Worm (Caenorhabditis elegans) whole organism, L4 larva: ENCODE results near the gene lido-1.

Experiments
- F26F4.8 ChIP-seq: fragments of 200-800 bp; sonication (Bioruptor generic); conservative IDR thresholded peaks from 2 replicates; pipeline ENCODE4 v1.3.6; 2022; ENCODE audit warnings: missing genetic modification characterization, missing compliant biosample characterization
- F37D6.2 ChIP-seq: sonication (generic microtip); optimal IDR thresholded peaks from 2 replicates; lab custom pipeline; 2016; ENCODE audit warnings: mild to moderate bottlenecking, missing genetic modification characterization, missing compliant biosample characterization
- F44E2.7 ChIP-seq: fragments of 200-800 bp; sonication (Bioruptor generic); IDR thresholded peaks from 2 replicates; pipeline ENCODE4 v2.1.2; 2022; ENCODE audit warnings: missing genetic modification characterization, missing compliant biosample characterization
- R02D3.7 ChIP-seq: fragments of 150-350 bp; sonication (generic microtip); optimal IDR thresholded peaks from 3 replicates; lab custom pipeline; 2014; ENCODE audit warnings: missing biosample characterization, missing genetic modification characterization
- T20F7.1 ChIP-seq: fragments of 200-800 bp; sonication (Bioruptor generic); optimal IDR thresholded peaks from 2 replicates; lab custom pipeline; 2018; ENCODE audit warnings: mild to moderate bottlenecking, missing genetic modification characterization, missing compliant biosample characterization
- T26A8.4 ChIP-seq: fragments of 200-800 bp; sonication (Bioruptor generic); IDR thresholded peaks from 2 replicates; pipeline ENCODE4 v1.3.6; 2022; ENCODE audit warnings: missing genetic modification characterization, missing compliant biosample characterization
- aha-1 ChIP-seq: fragments of 150-350 bp; peaks from one replicate; lab custom pipeline; 2014; ENCODE audit warnings: missing biosample characterization, missing genetic modification characterization
- attf-4 ChIP-seq: sonication (generic microtip); optimal IDR thresholded peaks from 3 replicates; lab custom pipeline; 2017; ENCODE audit warnings: missing biosample characterization, missing genetic modification characterization
- ceh-28 ChIP-seq: fragments of 150-350 bp; optimal IDR thresholded peaks from 2 replicates; lab custom pipeline; 2014; ENCODE audit warnings: missing biosample characterization, missing genetic modification reagents, missing genetic modification characterization
- ceh-44 ChIP-seq: fragments of 200-800 bp; sonication (Bioruptor generic); IDR thresholded peaks from 2 replicates; pipeline ENCODE4 v1.3.6; 2022; ENCODE audit warnings: missing genetic modification reagents, missing genetic modification characterization, missing compliant biosample characterization
- daf-16 ChIP-seq, 3 experiments: sonication (generic microtip); optimal IDR thresholded peaks; 2 replicates each; lab custom pipeline; 2016 to 2017; ENCODE audit warnings: missing genetic modification characterization in 3 of 3, missing genetic modification reagents in 3 of 3, mild to moderate bottlenecking in 2 of 3, missing compliant biosample characterization in 2 of 3, missing biosample characterization in 1 of 3, moderate library complexity in 1 of 3
- daf-8 ChIP-seq: fragments of 200-800 bp; sonication (Bioruptor generic); IDR thresholded peaks from 2 replicates; pipeline ENCODE4 v1.3.6; 2022; ENCODE audit warnings: missing genetic modification characterization, missing compliant biosample characterization
- dmd-6 ChIP-seq: fragments of 200-800 bp; sonication (Bioruptor generic); IDR thresholded peaks from 2 replicates; pipeline ENCODE4 v1.3.6; 2022; ENCODE audit warnings: missing genetic modification reagents, missing genetic modification characterization, missing compliant biosample characterization
- dpl-1 ChIP-seq: fragments of 150-350 bp; optimal IDR thresholded peaks from 2 replicates; lab custom pipeline; 2014; ENCODE audit warnings: missing biosample characterization, missing genetic modification reagents, missing genetic modification characterization
- duxl-1 ChIP-seq: sonication (generic microtip); optimal IDR thresholded peaks from 2 replicates; lab custom pipeline; 2016; ENCODE audit warnings: mild to moderate bottlenecking, missing genetic modification characterization, moderate library complexity, missing compliant biosample characterization; ENCODE audit not compliant: poor library complexity
- dve-1 ChIP-seq: sonication (generic microtip); optimal IDR thresholded peaks from 2 replicates; lab custom pipeline; 2017; ENCODE audit warnings: antibody characterized with exemption, mild to moderate bottlenecking, missing genetic modification characterization, missing compliant biosample characterization; ENCODE audit not compliant: insufficient read depth
- egl-43 ChIP-seq: fragments of 200-800 bp; sonication (Bioruptor generic); IDR thresholded peaks from 2 replicates; pipeline ENCODE4 v1.3.6; 2022; ENCODE audit warnings: missing genetic modification reagents, missing genetic modification characterization, missing compliant biosample characterization
- hlh-11 ChIP-seq: fragments of 200-800 bp; sonication (Bioruptor generic); optimal IDR thresholded peaks from 2 replicates; lab custom pipeline; 2018; ENCODE audit warnings: mild to moderate bottlenecking, missing genetic modification characterization, missing compliant biosample characterization
- hlh-30 ChIP-seq: sonication (generic microtip); optimal IDR thresholded peaks from 2 replicates; lab custom pipeline; 2017; ENCODE audit warnings: antibody characterized with exemption, mild to moderate bottlenecking, missing genetic modification characterization, missing compliant biosample characterization; ENCODE audit not compliant: insufficient read depth
- hmg-1.1 ChIP-seq: fragments of 200-800 bp; sonication (Bioruptor generic); IDR thresholded peaks from 2 replicates; pipeline ENCODE4 v1.3.6; 2022; ENCODE audit warnings: missing genetic modification reagents, missing genetic modification characterization, missing compliant biosample characterization
- lin-1 ChIP-seq: fragments of 200-800 bp; sonication (Bioruptor generic); IDR thresholded peaks from 2 replicates; pipeline ENCODE4 v1.3.6; 2022; ENCODE audit warnings: missing genetic modification reagents, missing genetic modification characterization, missing compliant biosample characterization
- lin-15B ChIP-seq: fragments of 150-350 bp; sonication (generic microtip); optimal IDR thresholded peaks from 3 replicates; lab custom pipeline; 2014; ENCODE audit warnings: missing biosample characterization, missing genetic modification characterization
- lsy-2 ChIP-seq, 2 experiments: fragments of 150-350 bp in 1 of 2; sonication (generic microtip) in 1 of 2; optimal IDR thresholded peaks; 2 replicates each; lab custom pipeline; 2014 to 2017; ENCODE audit warnings: missing biosample characterization in 2 of 2, missing genetic modification characterization in 2 of 2
- madf-9 ChIP-seq: fragments of 200-800 bp; sonication (Bioruptor generic); conservative IDR thresholded peaks from 2 replicates; pipeline ENCODE4 v1.3.6; 2022; ENCODE audit warnings: missing genetic modification reagents, missing genetic modification characterization, missing compliant biosample characterization
- mdt-29 ChIP-seq: fragments of 200-800 bp; sonication (Bioruptor generic); IDR thresholded peaks from 2 replicates; pipeline ENCODE4 v1.3.6; 2022; ENCODE audit warnings: missing genetic modification reagents, missing genetic modification characterization, missing compliant biosample characterization
- mep-1 ChIP-seq: fragments of 150-350 bp; sonication (generic microtip); optimal IDR thresholded peaks from 3 replicates; lab custom pipeline; 2014; ENCODE audit warnings: missing biosample characterization, missing genetic modification characterization
- mxl-2 ChIP-seq: fragments of 200-800 bp; sonication (Bioruptor generic); conservative IDR thresholded peaks from 2 replicates; pipeline ENCODE4 v1.3.6; 2022; ENCODE audit warnings: missing genetic modification reagents, missing genetic modification characterization, missing compliant biosample characterization
- nhr-102 ChIP-seq: sonication (generic microtip); optimal IDR thresholded peaks from 2 replicates; lab custom pipeline; 2016; ENCODE audit warnings: mild to moderate bottlenecking, missing genetic modification characterization, moderate library complexity, missing compliant biosample characterization
- nhr-28 ChIP-seq: fragments of 150-350 bp; optimal IDR thresholded peaks from 2 replicates; lab custom pipeline; 2014; ENCODE audit warnings: missing biosample characterization, missing genetic modification characterization
- nhr-77 ChIP-seq: fragments of 150-350 bp; optimal IDR thresholded peaks from 2 replicates; lab custom pipeline; 2014; ENCODE audit warnings: missing biosample characterization, missing genetic modification characterization
- php-3 ChIP-seq: fragments of 200-800 bp; sonication (Bioruptor generic); IDR thresholded peaks from 2 replicates; pipeline ENCODE4 v1.3.6; 2022; ENCODE audit warnings: missing genetic modification reagents, missing genetic modification characterization, missing compliant biosample characterization
- pqm-1 ChIP-seq: sonication (generic microtip); optimal IDR thresholded peaks from 2 replicates; lab custom pipeline; 2017; ENCODE audit warnings: missing biosample characterization, missing genetic modification characterization
- sdz-12 ChIP-seq: fragments of 200-800 bp; sonication (Bioruptor generic); optimal IDR thresholded peaks from 2 replicates; lab custom pipeline; 2018; ENCODE audit warnings: mild to moderate bottlenecking, missing genetic modification characterization, missing compliant biosample characterization
- skn-1 ChIP-seq: fragments of 150-350 bp; optimal IDR thresholded peaks from 2 replicates; lab custom pipeline; 2014; ENCODE audit warnings: missing biosample characterization, missing genetic modification characterization
- snpc-1.2 ChIP-seq: fragments of 200-800 bp; sonication (Bioruptor generic); IDR thresholded peaks from 2 replicates; pipeline ENCODE4 v1.3.6; 2022; ENCODE audit warnings: missing genetic modification reagents, missing genetic modification characterization, missing compliant biosample characterization
- spr-1 ChIP-seq: sonication (generic microtip); optimal IDR thresholded peaks from 2 replicates; lab custom pipeline; 2016; ENCODE audit warnings: mild to moderate bottlenecking, missing genetic modification characterization, missing compliant biosample characterization
- tag-97 ChIP-seq: fragments of 200-800 bp; sonication (Bioruptor generic); IDR thresholded peaks from 2 replicates; pipeline ENCODE4 v1.3.6; 2022; ENCODE audit warnings: missing genetic modification characterization, missing compliant biosample characterization
- tra-1 ChIP-seq: fragments of 200-800 bp; sonication (Bioruptor generic); IDR thresholded peaks from 2 replicates; pipeline ENCODE4 v1.3.6; 2022; ENCODE audit warnings: missing genetic modification reagents, missing genetic modification characterization, missing compliant biosample characterization
- unc-130 ChIP-seq: sonication (generic microtip); optimal IDR thresholded peaks from 2 replicates; lab custom pipeline; 2016; ENCODE audit warnings: missing genetic modification reagents, missing genetic modification characterization, missing compliant biosample characterization
- unc-62 ChIP-seq, 3 experiments: fragments of 150-350 bp in 1 of 3; sonication (generic microtip); optimal IDR thresholded peaks in 2 of 3; peaks in 1 of 3; 1 replicate in 1 of 3; 2 replicates in 2 of 3; lab custom pipeline; 2014 to 2017; ENCODE audit warnings: missing biosample characterization in 3 of 3, missing genetic modification characterization in 3 of 3, missing genetic modification reagents in 3 of 3, missing genotype in 1 of 3
- zfp-2 ChIP-seq: sonication (generic microtip); optimal IDR thresholded peaks from 2 replicates; lab custom pipeline; 2016; ENCODE audit warnings: mild to moderate bottlenecking, missing genetic modification characterization, missing compliant biosample characterization
- zfp-3 ChIP-seq: fragments of 200-800 bp; sonication (Bioruptor generic); conservative IDR thresholded peaks from 2 replicates; pipeline ENCODE4 v1.3.6; 2022; ENCODE audit warnings: missing genetic modification reagents, missing genetic modification characterization, missing compliant biosample characterization
- ztf-11 ChIP-seq: fragments of 150-350 bp; optimal IDR thresholded peaks from 2 replicates; lab custom pipeline; 2014; ENCODE audit warnings: missing biosample characterization, missing genetic modification characterization

The lido-1 gene

DNA sequence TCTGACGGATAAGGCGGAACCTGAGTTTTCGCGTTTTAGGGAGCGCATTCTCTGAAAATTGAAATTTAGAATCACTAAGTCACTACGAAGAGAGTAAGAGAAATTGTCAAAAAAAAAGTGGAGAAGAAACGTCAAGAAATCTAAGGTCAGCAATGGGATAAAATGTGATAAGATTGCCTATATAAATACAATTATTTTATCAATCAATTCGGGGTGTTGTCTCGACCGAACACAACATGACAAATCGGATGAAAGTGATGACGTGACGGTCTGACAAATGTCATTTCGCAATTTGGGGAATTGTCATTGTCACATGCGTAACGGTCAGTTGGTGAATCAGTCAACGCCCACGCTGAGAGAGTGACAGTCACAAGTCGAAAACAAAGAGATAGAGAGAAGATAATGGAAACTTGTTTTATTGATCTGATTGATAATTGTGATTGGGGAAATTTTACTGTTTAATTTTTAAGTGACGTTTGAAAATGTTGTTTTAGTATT, 41.8 kb upstream of the lido-1 start, which contains the start of gene cnp-3 (continued):
- TF ChIP-seq hmg-1.1 (GFP tag; lab: Robert Waterston, UW) (no peak), lin-15B (no peak), dpl-1 (no peak), nhr-77 (no peak), unc-130 (GFP tag; lab: Kevin White, UChicago) (no peak), mxl-2 (GFP tag; lab: Robert Waterston, UW) (no peak), zfp-2 (tag; lab: Kevin White, UChicago) (no peak), tra-1 (GFP tag; lab: Robert Waterston, UW) (no peak), hlh-30 (peak; percentile 91), T26A8.4 (GFP tag; lab: Robert Waterston, UW) (no peak), attf-4 (tag; lab: Kevin White, UChicago) (no peak), skn-1 (tag; lab: Kevin White, UChicago) (no peak), F44E2.7 (no peak), madf-9 (GFP tag; lab: Robert Waterston, UW) (no peak), sdz-12 (GFP tag; lab: Kevin White, UChicago) (no peak), egl-43 (GFP tag; lab: Robert Waterston, UW) (no peak), ceh-44 (no peak), ztf-11 (tag; lab: Kevin White, UChicago) (no peak)

DNA sequence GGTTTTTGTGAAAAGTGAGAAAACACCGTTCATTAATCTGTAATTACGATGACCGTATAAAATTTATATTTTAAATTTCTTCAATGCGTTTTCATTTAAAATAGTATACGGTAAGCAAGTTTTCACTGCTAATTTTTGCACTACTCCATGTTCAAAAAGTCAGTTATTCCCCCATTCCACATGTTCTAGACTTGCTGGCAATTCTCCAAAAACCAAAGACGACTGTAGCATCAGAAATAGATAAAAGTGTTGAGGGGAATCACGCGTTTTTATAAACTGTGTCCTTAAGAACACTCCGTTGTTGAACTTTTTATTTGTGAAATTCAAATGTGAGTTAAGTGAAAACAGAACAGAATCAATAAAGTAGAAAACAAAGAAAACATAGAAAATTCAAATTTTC, 39.3 kb upstream of the lido-1 start:
- TF ChIP-seq snpc-1.2 (GFP tag; lab: Robert Waterston, UW), result no peak
- peak; percentile 70 for TF ChIP-seq mep-1
- TF ChIP-seq hlh-11 (tag; lab: Kevin White, UChicago), result peak; percentile 41
- TF ChIP-seq zfp-3, result 0 out of 2 replicates have a peak, but pooled peaks have one; percentile 35
- TF ChIP-seq F26F4.8 (GFP tag; lab: Robert Waterston, UW), result no peak
- TF ChIP-seq php-3 (GFP tag; lab: Robert Waterston, UW), result 0 out of 2 replicates have a peak, but pooled peaks have one; percentile 0
- peak; percentile 37; the same call in 1 of the 2 replicates for TF ChIP-seq dmd-6 (GFP tag; lab: Robert Waterston, UW)
- peak; percentile 59 for TF ChIP-seq nhr-28
- TF ChIP-seq unc-62 (GFP tag; optimal IDR thresholded peaks at IDR 0.05 in 1 of 2; lab: Kevin White, UChicago), result peak in 1 of 2 experiments; percentile 75
- TF ChIP-seq unc-62 (tag; optimal IDR thresholded peaks at IDR 0.05; lab: Kevin White, UChicago), result no peak
- no peak for TF ChIP-seq daf-16 (GFP tag; optimal IDR thresholded peaks at IDR 0.05; lab: Kevin White, UChicago)
- peak; percentile 73 for TF ChIP-seq daf-16 (tag; optimal IDR thresholded peaks at IDR 0.05; lab: Kevin White, UChicago)
- TF ChIP-seq nhr-77, result peak; percentile 56
- peak; percentile 52 for TF ChIP-seq hlh-30
- TF ChIP-seq dve-1 (tag; lab: Kevin White, UChicago), result peak; percentile 85
- no peak for TF ChIP-seq duxl-1 (tag; lab: Kevin White, UChicago)
- TF ChIP-seq tag-97 (GFP tag; lab: Robert Waterston, UW), result no peak
- TF ChIP-seq nhr-102 (tag; lab: Kevin White, UChicago), result peak; percentile 37
- TF ChIP-seq spr-1, result no peak
- peak in 1 of 2 experiments; percentile 47 for TF ChIP-seq lsy-2 (tag; optimal IDR thresholded peaks at IDR 0.05; lab: Kevin White, UChicago)
- no peak for TF ChIP-seq ceh-28 (tag; lab: Kevin White, UChicago)
- TF ChIP-seq daf-8 (GFP tag; lab: Robert Waterston, UW), result no peak
- TF ChIP-seq F37D6.2, result no peak
- no peak for TF ChIP-seq R02D3.7
- no peak for TF ChIP-seq tra-1 (GFP tag; lab: Robert Waterston, UW)
- peak; percentile 34 for TF ChIP-seq pqm-1 (tag; lab: Kevin White, UChicago)
- no peak for TF ChIP-seq mdt-29 (GFP tag; lab: Robert Waterston, UW)
- TF ChIP-seq T20F7.1 (GFP tag; lab: Kevin White, UChicago), result no peak
- 0 out of 2 replicates have a peak, but pooled peaks have one; percentile 10 for TF ChIP-seq lin-1 (GFP tag; lab: Robert Waterston, UW)
- TF ChIP-seq aha-1 (tag; lab: Kevin White, UChicago), result peak; percentile 98
- no peak for TF ChIP-seq sdz-12 (GFP tag; lab: Kevin White, UChicago)
